Fruit fly (Drosophila melanogaster) ovary, adult (tissue): ENCODE measurements around the gene Rlb1.
A peak's percentile ranks its signal among the peaks of the same experiment; 100 is the strongest.

Experiments
- CG17801 ChIP-seq: fragments of 200-800 bp; optimal IDR thresholded peaks from 2 replicates; lab custom pipeline; 2019; ENCODE audit warnings: missing biosample characterization, mild to moderate bottlenecking, missing genetic modification characterization, moderate library complexity; ENCODE audit not compliant: partially characterized antibody

Rlb1 gene

DNA sequence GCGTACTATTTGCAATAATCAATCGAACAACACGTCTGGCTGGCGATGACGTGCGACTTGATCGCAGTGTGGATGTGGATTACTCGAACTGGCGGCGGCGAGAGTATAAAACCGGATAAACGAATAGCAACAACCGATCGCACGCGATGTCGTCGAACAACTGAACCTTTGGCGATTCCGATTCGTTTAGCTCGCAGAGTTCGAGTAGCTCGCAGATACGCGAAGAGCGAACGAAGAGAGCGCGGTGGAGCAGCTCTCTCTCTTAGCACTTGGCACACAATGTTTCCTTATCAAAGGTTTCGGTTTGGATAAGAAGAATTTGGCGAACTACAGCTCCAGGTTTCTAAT, 10.7 kb upstream of the Rlb1 start, which contains the start of gene RhoL:
Gene RhoL, minus strand, starts transcription at position 166 of the 348 bp plus-strand sequence.
- peak; percentile 68 for TF ChIP-seq CG17801 (GFP tag; lab: Kevin White, UChicago)

dm6 chr3R:9503329-9504088, 9.6 kb upstream of the Rlb1 start:
- no peak for TF ChIP-seq CG17801 (GFP tag; lab: Kevin White, UChicago)

- peak; percentile 28 for TF ChIP-seq CG17801 (GFP tag; lab: Kevin White, UChicago)
These were observed 8.8 kb upstream of the Rlb1 start, which contains the start of gene CG8149 for dm6 chr3R:9504355-9504754. CG8149 (plus strand) TSS chr3R:9504656.

dm6 chr3R:9510070-9510518, 3.0 kb upstream of the Rlb1 start, which contains the start of gene rump:
rump (minus strand) TSS chr3R:9510324.
- no peak for TF ChIP-seq CG17801 (GFP tag; lab: Kevin White, UChicago)

- TF ChIP-seq CG17801 (GFP tag; lab: Kevin White, UChicago) = no peak
These were observed 705 bp upstream of the Rlb1 start for dm6 chr3R:9512193-9513051.

DNA sequence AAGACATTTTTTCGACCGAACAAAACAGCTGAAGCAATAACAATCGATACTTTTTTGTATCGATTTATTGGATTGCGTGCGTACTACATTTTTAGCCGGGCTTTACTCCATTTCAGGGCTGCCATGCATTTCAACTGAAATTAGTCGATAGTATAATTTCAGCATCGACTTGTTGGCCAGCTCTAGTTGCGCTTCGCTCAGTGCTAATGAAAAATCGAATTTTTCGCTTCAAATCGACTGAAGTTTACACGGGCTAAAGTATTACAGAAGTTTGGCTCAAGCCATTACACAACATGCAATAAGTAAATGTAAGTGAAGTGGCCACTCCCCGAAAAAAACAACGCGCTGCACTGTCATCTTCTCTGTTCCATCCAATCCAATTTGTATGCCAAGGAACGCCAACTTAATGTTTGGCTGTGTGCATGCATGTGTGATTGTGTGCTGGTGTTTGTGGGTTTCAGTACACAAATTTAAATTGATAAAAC, 2.8 kb downstream of the Rlb1 start, which contains the start of the genes mRpL47, CG8176 and Kdm3:
Gene mRpL47, minus strand, starts transcription at position 49 of the 485 bp plus-strand sequence.
Gene CG8176, plus strand, starts transcription at position 148 of the 485 bp plus-strand sequence.
Gene Kdm3, plus strand, starts transcription at position 148 of the 485 bp plus-strand sequence.
- TF ChIP-seq CG17801 (GFP tag; lab: Kevin White, UChicago) = peak; percentile 34

- no peak for TF ChIP-seq CG17801 (GFP tag; lab: Kevin White, UChicago)
These were observed 3.3 kb downstream of the Rlb1 start for dm6 chr3R:9516400-9516852.

dm6 chr3R:9527907-9528842, 15.0 kb downstream of the Rlb1 start:
- peak; percentile 71 for TF ChIP-seq CG17801 (GFP tag; lab: Kevin White, UChicago)

DNA sequence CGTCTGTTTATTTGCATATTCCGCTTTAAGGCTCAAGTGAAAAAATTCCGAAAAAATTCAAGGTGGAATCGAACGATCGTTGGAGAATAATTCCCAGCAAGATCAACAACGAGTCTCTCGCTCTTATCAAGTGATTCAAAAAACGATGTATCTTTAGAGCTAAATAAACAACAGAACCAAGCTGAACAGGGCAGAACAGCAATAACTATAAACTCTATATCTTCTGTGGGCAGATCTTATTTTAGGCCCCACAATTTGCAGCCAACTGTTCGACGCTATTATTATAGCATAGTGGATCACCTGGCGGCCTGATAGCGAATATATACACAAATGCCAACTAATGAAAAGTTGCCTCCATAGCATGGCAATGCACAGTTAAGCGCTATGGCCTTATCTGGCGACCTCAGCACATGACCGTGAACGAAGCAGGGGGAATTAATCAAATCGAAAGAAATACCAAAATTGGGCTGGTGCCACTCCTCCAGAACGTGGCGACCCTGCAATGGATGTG, 16.3 kb downstream of the Rlb1 start:
- no peak for TF ChIP-seq CG17801 (GFP tag; lab: Kevin White, UChicago)

- no peak for TF ChIP-seq CG17801 (GFP tag; lab: Kevin White, UChicago)
These were observed 16.8 kb downstream of the Rlb1 start for dm6 chr3R:9529913-9530312.

dm6 chr3R:9532437-9533180, 19.5 kb downstream of the Rlb1 start, which contains the start of gene by:
by (minus strand) TSS chr3R:9533011.
- TF ChIP-seq CG17801 (GFP tag; lab: Kevin White, UChicago) = no peak

dm6 chr3R:9533181-9534124, 20.3 kb downstream of the Rlb1 start:
- TF ChIP-seq CG17801 (GFP tag; lab: Kevin White, UChicago) = peak; percentile 77
